Fruit fly (Drosophila melanogaster) whole organism, wandering third instar larva: ENCODE data around the gene CG32243.

ENCODE experiments used
- Abd-B ChIP-seq: fragments of >200 bp; optimal IDR thresholded peaks from 2 replicates; lab custom pipeline; 2017; ENCODE audit warnings: missing biosample characterization, missing genetic modification characterization
- CG9705 ChIP-seq: fragments of 200-800 bp; sonication (Bioruptor generic); optimal IDR thresholded peaks from 2 replicates; lab custom pipeline; 2018; ENCODE audit warnings: missing biosample characterization, mild to moderate bottlenecking, missing genetic modification characterization
- Dfd ChIP-seq: fragments of >200 bp; optimal IDR thresholded peaks from 2 replicates; lab custom pipeline; 2017; ENCODE audit warnings: missing biosample characterization, missing genetic modification characterization
- Hr78 ChIP-seq: fragments of >200 bp; optimal IDR thresholded peaks from 2 replicates; lab custom pipeline; 2017; ENCODE audit warnings: missing biosample characterization, missing genetic modification characterization
- Hr83 ChIP-seq: fragments of 200-300 bp; sonication (Bioruptor generic); optimal IDR thresholded peaks from 2 replicates; lab custom pipeline; 2016; ENCODE audit warnings: missing biosample characterization, mild to moderate bottlenecking, missing genetic modification characterization, moderate library complexity; ENCODE audit not compliant: poor library complexity, severe bottlenecking
- Mio ChIP-seq: sonication (Bioruptor generic); optimal IDR thresholded peaks from 2 replicates; lab custom pipeline; 2016; ENCODE audit warnings: missing biosample characterization, missing genetic modification characterization
- Myc ChIP-seq: fragments of >200 bp; optimal IDR thresholded peaks from 2 replicates; lab custom pipeline; 2017
- OdsH ChIP-seq: fragments of 200-800 bp; sonication (Bioruptor generic); optimal IDR thresholded peaks from 2 replicates; lab custom pipeline; 2016; ENCODE audit warnings: missing biosample characterization, mild to moderate bottlenecking, missing genetic modification characterization
- Rel ChIP-seq, 2 experiments: fragments of 200-800 bp; sonication (Bioruptor generic) in 1 of 2; optimal IDR thresholded peaks; 2 replicates in 1 of 2; 3 replicates in 1 of 2; lab custom pipeline; 2016 to 2019; ENCODE audit warnings: mild to moderate bottlenecking in 2 of 2, missing biosample characterization in 2 of 2, missing genetic modification characterization in 2 of 2, moderate library complexity in 1 of 2
- dmrt93B ChIP-seq: fragments of 200-800 bp; sonication (Bioruptor generic); optimal IDR thresholded peaks from 2 replicates; lab custom pipeline; 2018; ENCODE audit warnings: missing biosample characterization, mild to moderate bottlenecking, missing genetic modification characterization
- h ChIP-seq: fragments of 200-800 bp; sonication (Bioruptor generic); optimal IDR thresholded peaks from 3 replicates; lab custom pipeline; 2016; ENCODE audit warnings: missing biosample characterization, mild to moderate bottlenecking, missing genetic modification characterization
- sage ChIP-seq: fragments of 200-800 bp; sonication (Bioruptor generic); optimal IDR thresholded peaks from 2 replicates; lab custom pipeline; 2016; ENCODE audit warnings: missing biosample characterization, mild to moderate bottlenecking, missing genetic modification characterization
- woc ChIP-seq: sonication (Bioruptor generic); optimal IDR thresholded peaks from 2 replicates; lab custom pipeline; 2016; ENCODE audit warnings: missing biosample characterization, mild to moderate bottlenecking, missing genetic modification characterization

dm6 chr3L:4501406-4501805, 39.6 kb downstream of the CG32243 start:
- no peak for TF ChIP-seq Abd-B (GFP tag; lab: Kevin White, UChicago)
- TF ChIP-seq h (GFP tag; lab: Kevin White, UChicago), result no peak
- TF ChIP-seq Mio (GFP tag; lab: Kevin White, UChicago), result no peak
- TF ChIP-seq woc (GFP tag; lab: Kevin White, UChicago), result no peak
- TF ChIP-seq Dfd (GFP tag; lab: Kevin White, UChicago), result no peak
- TF ChIP-seq Hr78 (GFP tag; lab: Kevin White, UChicago), result no peak
- no peak for TF ChIP-seq sage (GFP tag; lab: Kevin White, UChicago)
- TF ChIP-seq CG9705 (GFP tag; lab: Kevin White, UChicago), result no peak
- TF ChIP-seq Hr83 (GFP tag; lab: Kevin White, UChicago), result no peak
- TF ChIP-seq Myc, result no peak
- TF ChIP-seq dmrt93B, result no peak
- no peak for TF ChIP-seq OdsH (GFP tag; lab: Kevin White, UChicago)
- TF ChIP-seq Rel (GFP tag; optimal IDR thresholded peaks at IDR 0.05; lab: Kevin White, UChicago), result no peak
- TF ChIP-seq Rel (tag; optimal IDR thresholded peaks at IDR 0.05; lab: Kevin White, UChicago), result no peak
